Worm (Caenorhabditis elegans) whole organism, mixed stage, embryonic: ENCODE measurements around the gene nep-20.

ENCODE experiments used
- ces-1 ChIP-seq: fragments of 150-350 bp; optimal IDR thresholded peaks from 2 replicates; lab custom pipeline; 2014; ENCODE audit warnings: missing biosample characterization, missing genetic modification reagents, missing genetic modification characterization
- cnd-1 ChIP-seq: fragments of 200-800 bp; sonication (Bioruptor generic); optimal IDR thresholded peaks from 2 replicates; lab custom pipeline; 2018; ENCODE audit warnings: mild to moderate bottlenecking, missing genetic modification characterization, missing compliant biosample characterization
- elt-1 ChIP-seq: sonication (generic microtip); optimal IDR thresholded peaks from 2 replicates; lab custom pipeline; 2017; ENCODE audit warnings: missing genetic modification characterization, mild to moderate bottlenecking, missing compliant biosample characterization, antibody characterized with exemption, moderate library complexity, borderline replicate concordance; ENCODE audit not compliant: insufficient read depth
- elt-3 ChIP-seq: fragments of 150-350 bp; optimal IDR thresholded peaks from 2 replicates; lab custom pipeline; 2014; ENCODE audit warnings: missing biosample characterization, missing genetic modification characterization
- flh-1 ChIP-seq: fragments of 200-800 bp; sonication (Bioruptor generic); optimal IDR thresholded peaks from 2 replicates; lab custom pipeline; 2018; ENCODE audit warnings: mild to moderate bottlenecking, missing genetic modification characterization, moderate library complexity, missing compliant biosample characterization
- nhr-12 ChIP-seq: fragments of 150-350 bp; optimal IDR thresholded peaks from 2 replicates; lab custom pipeline; 2014; ENCODE audit warnings: missing biosample characterization, missing genetic modification characterization
- nhr-2 ChIP-seq: fragments of 150-350 bp; optimal IDR thresholded peaks from 2 replicates; lab custom pipeline; 2014; ENCODE audit warnings: missing biosample characterization, missing genetic modification characterization
- nhr-237 ChIP-seq: fragments of 150-350 bp; optimal IDR thresholded peaks from 2 replicates; lab custom pipeline; 2014; ENCODE audit warnings: missing biosample characterization, missing genetic modification characterization
- pha-4 ChIP-seq: fragments of 150-350 bp; optimal IDR thresholded peaks from 2 replicates; lab custom pipeline; 2018; ENCODE audit warnings: missing biosample characterization, missing genetic modification reagents, missing genetic modification characterization
- snpc-4 ChIP-seq: fragments of 150-350 bp; optimal IDR thresholded peaks from 2 replicates; lab custom pipeline; 2014; ENCODE audit warnings: missing biosample characterization, missing genetic modification characterization
- unc-120 ChIP-seq: sonication (generic microtip); optimal IDR thresholded peaks from 2 replicates; lab custom pipeline; 2017; ENCODE audit warnings: missing genetic modification characterization, missing compliant biosample characterization; ENCODE audit not compliant: poor library complexity, severe bottlenecking
- unc-39 ChIP-seq: fragments of 150-350 bp; optimal IDR thresholded peaks from 2 replicates; lab custom pipeline; 2014; ENCODE audit warnings: missing biosample characterization, missing genetic modification characterization
- unc-62 ChIP-seq: fragments of 150-350 bp; optimal IDR thresholded peaks from 2 replicates; lab custom pipeline; 2014; ENCODE audit warnings: missing biosample characterization, missing genetic modification reagents, missing genetic modification characterization
- ztf-11 ChIP-seq: fragments of 150-350 bp; optimal IDR thresholded peaks from 2 replicates; lab custom pipeline; 2014; ENCODE audit warnings: missing biosample characterization, missing genetic modification characterization

DNA sequence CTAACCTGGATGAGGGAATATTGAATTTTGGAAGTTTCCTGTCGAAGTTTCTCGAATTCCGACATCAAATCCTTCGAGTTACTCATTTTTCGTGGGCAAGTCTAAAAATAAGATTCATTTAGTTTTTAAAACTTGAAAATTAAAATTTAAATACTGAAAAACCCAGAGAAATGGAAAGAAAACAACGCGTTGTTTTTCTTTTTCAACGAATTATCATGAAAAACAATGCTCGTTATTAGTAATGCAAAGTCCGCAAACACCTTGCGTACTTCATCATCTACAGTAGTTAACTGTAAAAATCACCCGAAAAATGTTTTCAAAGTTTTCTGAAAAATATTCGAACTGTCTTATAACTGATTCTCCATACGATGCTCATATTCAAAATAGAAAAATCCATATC lies 48.9 kb upstream of the nep-20 start, which contains the start of gene C16C8.4:
- no peak for TF ChIP-seq ces-1
- no peak for TF ChIP-seq cnd-1 (tag; lab: Kevin White, UChicago)
- TF ChIP-seq nhr-2 (tag; lab: Kevin White, UChicago), result no peak
- no peak for TF ChIP-seq elt-1 (tag; lab: Kevin White, UChicago)
- TF ChIP-seq unc-62, result no peak
- TF ChIP-seq unc-39 (tag; lab: Kevin White, UChicago), result no peak
- no peak for TF ChIP-seq unc-120
- no peak for TF ChIP-seq pha-4
- TF ChIP-seq elt-3 (tag; lab: Kevin White, UChicago), result no peak
- no peak for TF ChIP-seq nhr-12 (tag; lab: Kevin White, UChicago)
- TF ChIP-seq ztf-11, result no peak
- TF ChIP-seq snpc-4 (tag; lab: Kevin White, UChicago), result no peak
- TF ChIP-seq nhr-237 (tag; lab: Kevin White, UChicago), result no peak
- TF ChIP-seq flh-1 (GFP tag; lab: Kevin White, UChicago), result no peak
